Worm (Caenorhabditis elegans): ENCODE measurements around the gene K01A2.10.

DNA sequence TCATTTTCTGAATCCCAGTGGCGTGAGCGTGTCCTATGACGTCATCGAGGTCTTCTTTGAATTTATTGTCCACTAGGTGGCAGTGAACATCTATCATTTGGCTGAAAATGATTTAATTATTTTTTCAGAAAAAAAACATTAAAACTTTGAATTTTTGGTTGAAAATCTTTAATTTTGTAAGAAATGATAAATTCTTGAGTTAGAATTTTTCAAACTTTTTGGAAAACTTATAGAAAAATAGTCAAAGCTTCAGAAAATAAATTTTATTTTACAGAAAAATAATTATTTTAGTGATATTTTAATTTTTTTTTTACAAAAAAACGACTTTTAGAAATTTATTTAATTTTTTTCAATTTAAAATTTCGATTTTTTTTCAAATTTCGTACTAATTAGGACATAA lies 44.3 kb downstream of the K01A2.10 start, which contains the start of gene B0432.8:
- no peak for TF ChIP-seq sdz-38 (tag; optimal IDR thresholded peaks at IDR 0.05)
- no peak for TF ChIP-seq Y53G8AR.9 (GFP tag; conservative IDR thresholded peaks at IDR 0.05)
- no peak for TF ChIP-seq ama-1 (optimal IDR thresholded peaks at IDR 0.05)
- TF ChIP-seq ama-1 (GFP tag; optimal IDR thresholded peaks at IDR 0.05) = no peak
- TF ChIP-seq dpff-1 (tag; optimal IDR thresholded peaks at IDR 0.05) = no peak
